Worm (Caenorhabditis elegans) whole organism, L4/young adult: ENCODE data around the gene C34C12.1.

Experiments used
- W03F9.2 ChIP-seq: fragments of 150-350 bp; optimal IDR thresholded peaks from 2 replicates; lab custom pipeline; 2014; ENCODE audit warnings: missing biosample characterization, missing genetic modification characterization
- dao-5 ChIP-seq: sonication (generic microtip); optimal IDR thresholded peaks from 2 replicates; lab custom pipeline; 2016; ENCODE audit warnings: missing genotype, missing genetic modification characterization, moderate library complexity, missing compliant biosample characterization
- him-1 ChIP-seq: sonication (generic microtip); optimal IDR thresholded peaks from 2 replicates; lab custom pipeline; 2016; ENCODE audit warnings: missing genotype, missing genetic modification reagents, missing genetic modification characterization, missing compliant biosample characterization

The C34C12.1 gene

ce11 chrIII:3503286-3503685 is 49.1 kb downstream of the C34C12.1 start, which contains the start of gene rpl-16:
rpl-16 (minus strand) TSS chrIII:3503604.
- no peak for TF ChIP-seq W03F9.2
- no peak for TF ChIP-seq him-1 (tag; lab: Kevin White, UChicago)
- TF ChIP-seq dao-5 (tag; lab: Kevin White, UChicago) = no peak

DNA sequence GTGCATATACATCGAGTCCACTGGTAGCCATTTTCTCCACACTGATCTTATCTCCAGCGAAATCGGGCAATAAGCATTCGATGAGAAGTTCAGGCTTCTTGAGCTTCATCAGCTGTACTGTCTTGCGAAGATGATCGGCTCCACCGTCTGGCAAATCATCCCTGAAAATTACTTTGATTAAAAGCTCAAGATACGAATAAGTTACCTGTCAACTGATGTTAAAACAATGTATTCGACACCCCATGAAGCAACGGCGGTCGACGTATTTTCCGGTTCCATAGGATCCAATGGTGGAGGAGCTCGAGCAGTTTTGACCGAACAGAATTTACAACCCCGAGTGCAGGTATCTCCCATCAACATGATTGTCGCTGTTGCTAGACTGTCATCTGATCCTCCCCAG is 50.1 kb downstream of the C34C12.1 start:
- no peak for TF ChIP-seq W03F9.2
- no peak for TF ChIP-seq him-1 (tag; lab: Kevin White, UChicago)
- no peak for TF ChIP-seq dao-5 (tag; lab: Kevin White, UChicago)

DNA sequence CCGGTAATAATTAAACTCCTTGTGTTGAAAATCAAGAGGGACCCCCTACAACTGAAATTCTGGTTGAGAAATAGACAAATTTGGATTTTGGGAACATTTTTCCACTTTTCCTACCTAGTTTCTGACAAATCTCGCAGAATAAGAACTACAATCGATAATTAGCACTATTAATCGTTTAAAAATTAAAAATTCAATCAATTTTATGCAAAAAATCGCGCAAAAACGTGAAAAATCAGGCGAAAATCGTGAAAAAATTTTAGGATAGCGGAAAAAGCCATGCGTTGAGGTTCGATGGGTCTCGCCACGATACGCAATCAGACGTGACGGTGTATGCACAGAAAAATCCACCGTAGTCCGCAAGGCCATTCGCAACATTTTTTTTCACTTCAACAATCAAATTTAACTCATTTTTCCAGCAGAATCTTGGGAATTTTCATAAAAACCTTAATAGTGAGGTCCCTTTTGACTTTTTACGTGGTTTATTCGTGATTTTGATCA is 51.0 kb downstream of the C34C12.1 start, which contains the start of gene lias-1:
lias-1 (minus strand) TSS at position 51 of the 498 bp plus-strand sequence.
- TF ChIP-seq dao-5 (tag; lab: Kevin White, UChicago) (no peak), W03F9.2 (peak; percentile 94), him-1 (tag; lab: Kevin White, UChicago) (peak; percentile 19)
